Worm (Caenorhabditis elegans): Measurements from ENCODE around the gene T07D4.2.

- no peak for TF ChIP-seq snpc-4 (tag; optimal IDR thresholded peaks at IDR 0.05)
- no peak for TF ChIP-seq ama-1 (optimal IDR thresholded peaks at IDR 0.05)
- no peak for TF ChIP-seq skn-1 (tag; optimal IDR thresholded peaks at IDR 0.05)
- TF ChIP-seq ztf-4 (tag; optimal IDR thresholded peaks at IDR 0.05): no peak
- TF ChIP-seq nhr-11 (tag; optimal IDR thresholded peaks at IDR 0.05): no peak
- TF ChIP-seq R02D3.7 (tag; optimal IDR thresholded peaks at IDR 0.05): no peak
- no peak for TF ChIP-seq egl-27 (tag; optimal IDR thresholded peaks at IDR 0.05)
- TF ChIP-seq nhr-25 (tag; optimal IDR thresholded peaks at IDR 0.05): no peak
- no peak for TF ChIP-seq F13H6.1 (tag; optimal IDR thresholded peaks at IDR 0.05)
These were observed 43.6 kb upstream of the T07D4.2 start for ce11 chrII:8917339-8917738.
